ENCODE assay signal across 1 fruit fly cellular context in genomic region chr2L:10379865-10380264, dm6.
A peak's percentile ranks its signal among the peaks of the same experiment; 100 is the strongest.
TF ChIP-seq lines count a peak whose summit lies in the region.

Gene gny, plus strand, starts transcription at chr2L:10380103.

TF ChIP-seq in whole organism, embryonic, 481 proteins besides CTCF, POLR2A, EP300 and RAD21 (continued from another document):
- TF ChIP-seq CG9797 (GFP tag; optimal IDR thresholded peaks at IDR 0.05; lab: Kevin White, UChicago) (peak; percentile 11), CG6272 (GFP tag; IDR thresholded peaks at IDR 0.05; lab: Robert Waterston, UW) (no peak), NfI (GFP tag; optimal IDR thresholded peaks at IDR 0.05; lab: Kevin White, UChicago) (no peak), CG11696 (GFP tag; IDR thresholded peaks at IDR 0.05; lab: Robert Waterston, UW) (no peak), fd64A (GFP tag; optimal IDR thresholded peaks at IDR 0.05; lab: Kevin White, UChicago) (no peak), gce (GFP tag; IDR thresholded peaks at IDR 0.05; lab: Robert Waterston, UW) (no peak), Dip3 (GFP tag; optimal IDR thresholded peaks at IDR 0.05; lab: Kevin White, UChicago) (no peak), Lhr (GFP tag; optimal IDR thresholded peaks at IDR 0.05; lab: Kevin White, UChicago) (peak; percentile 15), phol (tag; optimal IDR thresholded peaks at IDR 0.05; lab: Kevin White, UChicago) (peak; percentile 9), pzg (GFP tag; optimal IDR thresholded peaks at IDR 0.05; lab: Kevin White, UChicago) (peak; percentile 81), CG10267 (tag; optimal IDR thresholded peaks at IDR 0.05; lab: Kevin White, UChicago) (no peak), BEAF-32 (GFP tag; optimal IDR thresholded peaks at IDR 0.05; lab: Kevin White, UChicago) (peak; percentile 43), Myb (GFP tag; optimal IDR thresholded peaks at IDR 0.05; lab: Kevin White, UChicago) (peak; percentile 82), maf-S (GFP tag; optimal IDR thresholded peaks at IDR 0.05; lab: Kevin White, UChicago) (no peak), az2 (GFP tag; optimal IDR thresholded peaks at IDR 0.05; lab: Kevin White, UChicago) (no peak), CG43689 (GFP tag; IDR thresholded peaks at IDR 0.05; lab: Robert Waterston, UW) (no peak), CG3163 (GFP tag; optimal IDR thresholded peaks at IDR 0.05; lab: Kevin White, UChicago) (no peak), stc (GFP tag; IDR thresholded peaks at IDR 0.05; lab: Robert Waterston, UW) (no peak), Sox102F (GFP tag; optimal IDR thresholded peaks at IDR 0.05; lab: Kevin White, UChicago) (no peak), sim (GFP tag; IDR thresholded peaks at IDR 0.05; lab: Robert Waterston, UW) (no peak), CG12071 (GFP tag; optimal IDR thresholded peaks at IDR 0.05; lab: Kevin White, UChicago) (no peak), CG30020 (tag; optimal IDR thresholded peaks at IDR 0.05; lab: Kevin White, UChicago) (peak; percentile 97), CG14014 (GFP tag; IDR thresholded peaks at IDR 0.05; lab: Robert Waterston, UW) (no peak), CG32767 (GFP tag; IDR thresholded peaks at IDR 0.05; lab: Robert Waterston, UW) (no peak), crc (GFP tag; optimal IDR thresholded peaks at IDR 0.05; lab: Kevin White, UChicago) (no peak), Hsf (GFP tag; optimal IDR thresholded peaks at IDR 0.05; lab: Kevin White, UChicago) (no peak), CG10543 (GFP tag; optimal IDR thresholded peaks at IDR 0.05; lab: Kevin White, UChicago) (no peak), trem (tag; optimal IDR thresholded peaks at IDR 0.05; lab: Kevin White, UChicago) (peak; percentile 24), gfzf (GFP tag; optimal IDR thresholded peaks at IDR 0.05; lab: Kevin White, UChicago) (peak; percentile 19), sqz (GFP tag; optimal IDR thresholded peaks at IDR 0.05; lab: Kevin White, UChicago) (no peak), CG14710 (tag; optimal IDR thresholded peaks at IDR 0.05; lab: Kevin White, UChicago) (peak; percentile 3), CG1603 (tag; optimal IDR thresholded peaks at IDR 0.05; lab: Kevin White, UChicago) (peak; percentile 100), CG7372 (GFP tag; IDR thresholded peaks at IDR 0.05; lab: Robert Waterston, UW) (no peak), pho (GFP tag; optimal IDR thresholded peaks at IDR 0.05; lab: Kevin White, UChicago) (no peak), dysf (GFP tag; IDR thresholded peaks at IDR 0.05; lab: Robert Waterston, UW) (no peak), CG11504 (tag; optimal IDR thresholded peaks at IDR 0.05; lab: Kevin White, UChicago) (no peak), hkb (optimal IDR thresholded peaks at IDR 0.05; lab: Kevin White, UChicago) (no peak), hkb (GFP tag; IDR thresholded peaks at IDR 0.05; lab: Robert Waterston, UW) (no peak), CG2120 (GFP tag; optimal IDR thresholded peaks at IDR 0.05; lab: Kevin White, UChicago) (no peak), Elba2 (GFP tag; optimal IDR thresholded peaks at IDR 0.05; lab: Kevin White, UChicago) (no peak), Sry-δ (GFP tag; optimal IDR thresholded peaks at IDR 0.05; lab: Kevin White, UChicago) (peak; percentile 87), CG10321 (GFP tag; IDR thresholded peaks at IDR 0.05; lab: Robert Waterston, UW) (no peak), CG11093 (GFP tag; IDR thresholded peaks at IDR 0.05; lab: Robert Waterston, UW) (no peak), row (GFP tag; IDR thresholded peaks at IDR 0.05; lab: Robert Waterston, UW) (peak; percentile 26; the same call in 1 of the 3 replicates), abd-A (tag; optimal IDR thresholded peaks at IDR 0.05; lab: Kevin White, UChicago) (no peak), CG2116 (GFP tag; optimal IDR thresholded peaks at IDR 0.05; lab: Kevin White, UChicago) (peak; percentile 35), CG4360 (GFP tag; IDR thresholded peaks at IDR 0.05; lab: Robert Waterston, UW) (no peak), Dref (GFP tag; IDR thresholded peaks at IDR 0.05; lab: Robert Waterston, UW) (peak; percentile 85), Awh (GFP tag; IDR thresholded peaks at IDR 0.05; lab: Robert Waterston, UW) (no peak), Ets97D (GFP tag; optimal IDR thresholded peaks at IDR 0.05; lab: Kevin White, UChicago) (peak; percentile 26), so (GFP tag; IDR thresholded peaks at IDR 0.05; lab: Robert Waterston, UW) (no peak), luna (GFP tag; optimal IDR thresholded peaks at IDR 0.05; lab: Kevin White, UChicago) (no peak), eyg (GFP tag; optimal IDR thresholded peaks at IDR 0.05; lab: Kevin White, UChicago) (no peak), CG1647 (GFP tag; optimal IDR thresholded peaks at IDR 0.05; lab: Kevin White, UChicago) (no peak), CG17359 (tag; optimal IDR thresholded peaks at IDR 0.05; lab: Kevin White, UChicago) (no peak), pfk (GFP tag; optimal IDR thresholded peaks at IDR 0.05; lab: Kevin White, UChicago) (peak; percentile 97), zfh1 (GFP tag; IDR thresholded peaks at IDR 0.05; lab: Robert Waterston, UW) (no peak), CkIIα-i1 (GFP tag; IDR thresholded peaks at IDR 0.05; lab: Robert Waterston, UW) (no peak), emc (GFP tag; optimal IDR thresholded peaks at IDR 0.05; lab: Kevin White, UChicago) (no peak), Fer3 (tag; optimal IDR thresholded peaks at IDR 0.05; lab: Kevin White, UChicago) (no peak), CG18262 (tag; optimal IDR thresholded peaks at IDR 0.05; lab: Kevin White, UChicago) (no peak), chn (GFP tag; optimal IDR thresholded peaks at IDR 0.05; lab: Kevin White, UChicago) (no peak), CG4328 (GFP tag; optimal IDR thresholded peaks at IDR 0.05; lab: Kevin White, UChicago) (no peak), YL-1 (GFP tag; optimal IDR thresholded peaks at IDR 0.05; lab: Kevin White, UChicago) (peak; percentile 40), Atf-2 (GFP tag; optimal IDR thresholded peaks at IDR 0.05; lab: Kevin White, UChicago) (no peak), CG13775 (GFP tag; optimal IDR thresholded peaks at IDR 0.05; lab: Kevin White, UChicago) (no peak), ken (GFP tag; IDR thresholded peaks at IDR 0.05; lab: Robert Waterston, UW) (no peak), CG6791 (GFP tag; IDR thresholded peaks at IDR 0.05; lab: Robert Waterston, UW; ENCODE audit: partially characterized antibody) (no peak), croc (GFP tag; conservative IDR thresholded peaks at IDR 0.05; lab: Robert Waterston, UW) (no peak), CG8478 (optimal IDR thresholded peaks at IDR 0.05; lab: Kevin White, UChicago) (no peak), CG6254 (GFP tag; optimal IDR thresholded peaks at IDR 0.05; lab: Kevin White, UChicago) (no peak), CG30403 (GFP tag; optimal IDR thresholded peaks at IDR 0.05; lab: Kevin White, UChicago) (no peak), Dp (GFP tag; optimal IDR thresholded peaks at IDR 0.05; lab: Kevin White, UChicago) (peak; percentile 74), lilli (GFP tag; optimal IDR thresholded peaks at IDR 0.05; lab: Kevin White, UChicago) (no peak), Scr (GFP tag; IDR thresholded peaks at IDR 0.05; lab: Robert Waterston, UW; ENCODE audit: partially characterized antibody) (peak; percentile 29), Mes4 (GFP tag; optimal IDR thresholded peaks at IDR 0.05; lab: Kevin White, UChicago) (no peak), HLH54F (GFP tag; optimal IDR thresholded peaks at IDR 0.05; lab: Kevin White, UChicago) (no peak), gro (GFP tag; optimal IDR thresholded peaks at IDR 0.05; lab: Kevin White, UChicago) (no peak), pb (GFP tag; optimal IDR thresholded peaks at IDR 0.05; lab: Kevin White, UChicago) (no peak), CG16813 (GFP tag; IDR thresholded peaks at IDR 0.05; lab: Robert Waterston, UW; ENCODE audit: partially characterized antibody) (peak; percentile 39; the same call in 2 of the 3 replicates), CG6689 (GFP tag; IDR thresholded peaks at IDR 0.05; lab: Robert Waterston, UW) (no peak), CG12942 (GFP tag; optimal IDR thresholded peaks at IDR 0.05; lab: Kevin White, UChicago) (no peak), CG8359 (GFP tag; optimal IDR thresholded peaks at IDR 0.05; lab: Kevin White, UChicago; ENCODE audit: borderline replicate concordance) (no peak), shn (GFP tag; optimal IDR thresholded peaks at IDR 0.05; lab: Kevin White, UChicago) (no peak), CG10462 (GFP tag; optimal IDR thresholded peaks at IDR 0.05; lab: Kevin White, UChicago) (no peak), ATbp (GFP tag; optimal IDR thresholded peaks at IDR 0.05; lab: Kevin White, UChicago) (no peak), Xrp1 (GFP tag; IDR thresholded peaks at IDR 0.05; lab: Robert Waterston, UW) (no peak), Chrac-16 (GFP tag; optimal IDR thresholded peaks at IDR 0.05; lab: Kevin White, UChicago) (no peak), HLH3B (GFP tag; IDR thresholded peaks at IDR 0.05; lab: Robert Waterston, UW) (no peak), CG17612 (GFP tag; IDR thresholded peaks at IDR 0.05; lab: Robert Waterston, UW) (no peak), CG8290 (GFP tag; optimal IDR thresholded peaks at IDR 0.05; lab: Kevin White, UChicago) (no peak), CG8290 (tag; optimal IDR thresholded peaks at IDR 0.05; lab: Kevin White, UChicago) (peak in 1 of 2 experiments; percentile 61), CG4707 (GFP tag; optimal IDR thresholded peaks at IDR 0.05; lab: Kevin White, UChicago) (no peak), Sin3A (optimal IDR thresholded peaks at IDR 0.05; lab: Kevin White, UChicago) (peak; percentile 2), Dip2 (GFP tag; IDR thresholded peaks at IDR 0.05; lab: Robert Waterston, UW) (no peak), CG4617 (GFP tag; optimal IDR thresholded peaks at IDR 0.05; lab: Kevin White, UChicago; ENCODE audit: borderline replicate concordance) (peak; percentile 47), tna (GFP tag; IDR thresholded peaks at IDR 0.05; lab: Robert Waterston, UW; ENCODE audit: partially characterized antibody) (no peak), CG16863 (GFP tag; optimal IDR thresholded peaks at IDR 0.05; lab: Kevin White, UChicago) (no peak), kay (GFP tag; optimal IDR thresholded peaks at IDR 0.05; lab: Kevin White, UChicago) (no peak), CG1233 (GFP tag; optimal IDR thresholded peaks at IDR 0.05; lab: Kevin White, UChicago) (no peak), stwl (tag; optimal IDR thresholded peaks at IDR 0.05; lab: Kevin White, UChicago) (peak; percentile 42), CG11456 (GFP tag; IDR thresholded peaks at IDR 0.05; lab: Robert Waterston, UW) (no peak), fd102C (GFP tag; optimal IDR thresholded peaks at IDR 0.05; lab: Kevin White, UChicago) (no peak), CG15269 (tag; optimal IDR thresholded peaks at IDR 0.05; lab: Kevin White, UChicago) (no peak), CG1792 (GFP tag; optimal IDR thresholded peaks at IDR 0.05; lab: Kevin White, UChicago) (no peak), lab (GFP tag; optimal IDR thresholded peaks at IDR 0.05; lab: Kevin White, UChicago) (no peak), CG10209 (GFP tag; optimal IDR thresholded peaks at IDR 0.05; lab: Kevin White, UChicago) (no peak), pan (optimal IDR thresholded peaks at IDR 0.05; lab: Kevin White, UChicago) (no peak), pan (GFP tag; optimal IDR thresholded peaks at IDR 0.05 in 1 of 2, IDR thresholded peaks at IDR 0.05 in 1 of 2) (no peak), Neu2 (GFP tag; optimal IDR thresholded peaks at IDR 0.05; lab: Kevin White, UChicago; ENCODE audit: borderline replicate concordance) (no peak), CG2129 (GFP tag; IDR thresholded peaks at IDR 0.05; lab: Robert Waterston, UW; ENCODE audit: partially characterized antibody) (no peak), danr (GFP tag; IDR thresholded peaks at IDR 0.05; lab: Robert Waterston, UW) (no peak), rib (GFP tag; IDR thresholded peaks at IDR 0.05; lab: Robert Waterston, UW) (no peak), ham (GFP tag; IDR thresholded peaks at IDR 0.05; lab: Robert Waterston, UW) (no peak), unc-4 (GFP tag; IDR thresholded peaks at IDR 0.05; lab: Robert Waterston, UW; ENCODE audit: partially characterized antibody) (0 out of 2 replicates have a peak, but pooled peaks have one; percentile 31), CoRest (tag; optimal IDR thresholded peaks at IDR 0.05; lab: Kevin White, UChicago) (peak; percentile 20), CG13287 (GFP tag; IDR thresholded peaks at IDR 0.05; lab: Robert Waterston, UW; ENCODE audit: partially characterized antibody) (peak; percentile 42; the same call in 1 of the 2 replicates), sug (tag; optimal IDR thresholded peaks at IDR 0.05; lab: Kevin White, UChicago) (peak; percentile 70), sc (optimal IDR thresholded peaks at IDR 0.05; lab: Kevin White, UChicago) (no peak), sc (GFP tag; optimal IDR thresholded peaks at IDR 0.05; lab: Kevin White, UChicago) (no peak), HLH4C (GFP tag; IDR thresholded peaks at IDR 0.05; lab: Robert Waterston, UW; ENCODE audit: partially characterized antibody) (peak; percentile 49; the same call in 2 of the 3 replicates), Rfx (GFP tag; IDR thresholded peaks at IDR 0.05; lab: Robert Waterston, UW) (no peak), Lpt (GFP tag; optimal IDR thresholded peaks at IDR 0.05; lab: Kevin White, UChicago) (no peak), CG17328 (GFP tag; IDR thresholded peaks at IDR 0.05; lab: Robert Waterston, UW) (no peak)
